Fruit fly (Drosophila melanogaster) Kc167 (cell line): ENCODE measurements around the gene CG6454.

ENCODE experiments used
- Myc ChIP-seq: fragments of >200 bp; optimal IDR thresholded peaks from 2 replicates; lab custom pipeline; 2017; ENCODE audit warnings: missing external identifiers
- psq ChIP-seq: fragments of >200 bp; optimal IDR thresholded peaks from 2 replicates; lab custom pipeline; 2017; ENCODE audit warnings: missing external identifiers

dm6 chr3R:24384952-24385351, 36.0 kb downstream of the CG6454 start, which contains the start of gene CG17780:
- no peak for TF ChIP-seq psq (lab: Kevin White, UChicago)
- no peak for TF ChIP-seq Myc (lab: Kevin White, UChicago)
